Worm (Caenorhabditis elegans) whole organism, midembryonic: ENCODE results near the gene srg-2.

Experiments
- flt-1 ChIP-seq: fragments of 200-800 bp; sonication (Bioruptor generic); IDR thresholded peaks from 2 replicates; pipeline ENCODE4 v1.3.6; 2022; ENCODE audit warnings: missing genetic modification characterization, missing compliant biosample characterization
- ref-1 ChIP-seq: fragments of 200-800 bp; sonication (Bioruptor generic); conservative IDR thresholded peaks from 2 replicates; pipeline ENCODE4 v1.3.6; 2022; ENCODE audit warnings: missing genetic modification reagents, missing genetic modification characterization, missing compliant biosample characterization
- tab-1 ChIP-seq: fragments of 200-800 bp; sonication (Bioruptor generic); IDR thresholded peaks from 2 replicates; pipeline ENCODE4 v1.3.6; 2022; ENCODE audit warnings: missing genetic modification characterization, missing compliant biosample characterization
- ztf-23 ChIP-seq: fragments of 200-800 bp; sonication (Bioruptor generic); IDR thresholded peaks from 2 replicates; pipeline ENCODE4 v1.3.6; 2022; ENCODE audit warnings: missing genetic modification reagents, missing genetic modification characterization, missing compliant biosample characterization

DNA sequence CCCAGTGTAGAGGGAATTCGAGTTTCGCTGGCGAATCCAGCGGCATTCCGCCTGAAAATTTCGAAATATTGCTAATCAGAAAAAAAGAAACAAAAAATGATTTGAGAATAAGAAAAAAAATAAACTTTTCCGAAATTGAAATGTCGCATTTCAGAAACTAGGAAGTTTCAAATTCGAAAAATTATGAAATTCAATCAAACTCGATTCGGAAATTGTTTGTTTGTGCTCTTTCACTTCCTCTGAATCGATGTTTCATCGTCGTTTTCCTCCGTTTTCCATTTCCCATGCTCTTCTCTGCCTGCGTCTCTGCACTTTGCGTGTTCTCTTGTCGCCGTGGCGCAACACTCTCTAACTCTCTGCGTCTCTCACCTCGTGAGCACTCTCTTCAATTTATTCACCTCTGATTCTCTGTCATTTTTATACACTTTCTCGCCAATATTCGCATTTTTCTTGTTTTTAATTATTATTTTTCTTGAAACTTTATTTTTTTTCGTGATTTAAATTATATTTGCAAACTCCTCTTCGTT lies 18.3 kb upstream of the srg-2 start, which contains the start of gene C18F10.7:
- TF ChIP-seq flt-1 (GFP tag; lab: Robert Waterston, UW) (no peak), tab-1 (GFP tag; lab: Robert Waterston, UW) (no peak), ref-1 (GFP tag; lab: Robert Waterston, UW) (no peak), ztf-23 (no peak)
